Fruit fly (Drosophila melanogaster): ENCODE data around the gene Pif1B.

- TF ChIP-seq usp (GFP tag; optimal IDR thresholded peaks at IDR 0.05) (no peak), Dll (optimal IDR thresholded peaks at IDR 0.05) (no peak), pan (optimal IDR thresholded peaks at IDR 0.05) (no peak)
These were observed 8.7 kb upstream of the Pif1B start for dm6 chr3R:8809712-8810111.
